Worm (Caenorhabditis elegans) whole organism, L4 larva: ENCODE results near the gene F46G11.6.

ENCODE experiments used
- F26F4.8 ChIP-seq: fragments of 200-800 bp; sonication (Bioruptor generic); conservative IDR thresholded peaks from 2 replicates; pipeline ENCODE4 v1.3.6; 2022; ENCODE audit warnings: missing genetic modification characterization, missing compliant biosample characterization
- F44E2.7 ChIP-seq: fragments of 200-800 bp; sonication (Bioruptor generic); IDR thresholded peaks from 2 replicates; pipeline ENCODE4 v2.1.2; 2022; ENCODE audit warnings: missing genetic modification characterization, missing compliant biosample characterization
- R02D3.7 ChIP-seq: fragments of 150-350 bp; sonication (generic microtip); optimal IDR thresholded peaks from 3 replicates; lab custom pipeline; 2014; ENCODE audit warnings: missing biosample characterization, missing genetic modification characterization
- Y48G9A.11 ChIP-seq: fragments of 200-800 bp; sonication (Bioruptor generic); IDR thresholded peaks from 2 replicates; pipeline ENCODE4 v1.3.6; 2022; ENCODE audit warnings: missing genetic modification reagents, missing genetic modification characterization, missing compliant biosample characterization
- Y5F2A.4 ChIP-seq: fragments of 200-800 bp; sonication (Bioruptor generic); optimal IDR thresholded peaks from 2 replicates; lab custom pipeline; 2018; ENCODE audit warnings: mild to moderate bottlenecking, missing genetic modification characterization, missing compliant biosample characterization
- arid-1 ChIP-seq: fragments of 200-800 bp; sonication (Bioruptor generic); conservative IDR thresholded peaks from 2 replicates; pipeline ENCODE4 v1.3.6; 2022; ENCODE audit warnings: missing genetic modification reagents, missing genetic modification characterization, missing compliant biosample characterization
- attf-4 ChIP-seq: sonication (generic microtip); optimal IDR thresholded peaks from 3 replicates; lab custom pipeline; 2017; ENCODE audit warnings: missing biosample characterization, missing genetic modification characterization
- ceh-28 ChIP-seq: fragments of 150-350 bp; optimal IDR thresholded peaks from 2 replicates; lab custom pipeline; 2014; ENCODE audit warnings: missing biosample characterization, missing genetic modification reagents, missing genetic modification characterization
- ceh-82 ChIP-seq: sonication (generic microtip); optimal IDR thresholded peaks from 2 replicates; lab custom pipeline; 2017; ENCODE audit warnings: missing biosample characterization, missing genetic modification characterization
- ces-1 ChIP-seq: fragments of 150-350 bp; sonication (generic microtip); optimal IDR thresholded peaks from 4 replicates; lab custom pipeline; 2014; ENCODE audit warnings: missing biosample characterization, missing genetic modification reagents, missing genetic modification characterization
- daf-12 ChIP-seq: fragments of 150-350 bp; optimal IDR thresholded peaks from 2 replicates; lab custom pipeline; 2014; ENCODE audit warnings: missing biosample characterization, missing genetic modification reagents, missing genetic modification characterization
- daf-16 ChIP-seq, 3 experiments: sonication (generic microtip); optimal IDR thresholded peaks; 2 replicates each; lab custom pipeline; 2016 to 2017; ENCODE audit warnings: missing genetic modification characterization in 3 of 3, missing genetic modification reagents in 3 of 3, mild to moderate bottlenecking in 2 of 3, missing compliant biosample characterization in 2 of 3, missing biosample characterization in 1 of 3, moderate library complexity in 1 of 3
- daf-8 ChIP-seq: fragments of 200-800 bp; sonication (Bioruptor generic); IDR thresholded peaks from 2 replicates; pipeline ENCODE4 v1.3.6; 2022; ENCODE audit warnings: missing genetic modification characterization, missing compliant biosample characterization
- dpl-1 ChIP-seq: fragments of 150-350 bp; optimal IDR thresholded peaks from 2 replicates; lab custom pipeline; 2014; ENCODE audit warnings: missing biosample characterization, missing genetic modification reagents, missing genetic modification characterization
- dve-1 ChIP-seq: sonication (generic microtip); optimal IDR thresholded peaks from 2 replicates; lab custom pipeline; 2017; ENCODE audit warnings: antibody characterized with exemption, mild to moderate bottlenecking, missing genetic modification characterization, missing compliant biosample characterization; ENCODE audit not compliant: insufficient read depth
- egl-43 ChIP-seq: fragments of 200-800 bp; sonication (Bioruptor generic); IDR thresholded peaks from 2 replicates; pipeline ENCODE4 v1.3.6; 2022; ENCODE audit warnings: missing genetic modification reagents, missing genetic modification characterization, missing compliant biosample characterization
- fos-1 ChIP-seq: fragments of 150-350 bp; optimal IDR thresholded peaks from 2 replicates; lab custom pipeline; 2014; ENCODE audit warnings: missing biosample characterization, missing genetic modification characterization
- hif-1 ChIP-seq, 2 experiments: sonication (generic microtip); optimal IDR thresholded peaks; 2 replicates each; lab custom pipeline; 2016 to 2017; ENCODE audit warnings: missing compliant biosample characterization in 2 of 2, missing genetic modification characterization in 2 of 2, missing genetic modification reagents in 2 of 2, missing genotype in 2 of 2, mild to moderate bottlenecking in 1 of 2
- hlh-11 ChIP-seq: fragments of 200-800 bp; sonication (Bioruptor generic); optimal IDR thresholded peaks from 2 replicates; lab custom pipeline; 2018; ENCODE audit warnings: mild to moderate bottlenecking, missing genetic modification characterization, missing compliant biosample characterization
- hlh-30 ChIP-seq: sonication (generic microtip); optimal IDR thresholded peaks from 2 replicates; lab custom pipeline; 2017; ENCODE audit warnings: antibody characterized with exemption, mild to moderate bottlenecking, missing genetic modification characterization, missing compliant biosample characterization; ENCODE audit not compliant: insufficient read depth
- jun-1 ChIP-seq: fragments of 150-350 bp; optimal IDR thresholded peaks from 2 replicates; lab custom pipeline; 2014; ENCODE audit warnings: missing biosample characterization, missing genetic modification reagents, missing genetic modification characterization
- lin-1 ChIP-seq: fragments of 200-800 bp; sonication (Bioruptor generic); IDR thresholded peaks from 2 replicates; pipeline ENCODE4 v1.3.6; 2022; ENCODE audit warnings: missing genetic modification reagents, missing genetic modification characterization, missing compliant biosample characterization
- lin-29 ChIP-seq: fragments of 200-800 bp; sonication (Bioruptor generic); IDR thresholded peaks from 2 replicates; pipeline ENCODE4 v1.3.6; 2022; ENCODE audit warnings: missing genetic modification reagents, missing genetic modification characterization, missing compliant biosample characterization
- lin-38 ChIP-seq: fragments of 200-800 bp; sonication (Bioruptor generic); IDR thresholded peaks from 2 replicates; pipeline ENCODE4 v1.3.6; 2022; ENCODE audit warnings: missing genetic modification reagents, missing genetic modification characterization, missing compliant biosample characterization
- lin-39 ChIP-seq: fragments of 150-350 bp; optimal IDR thresholded peaks from 2 replicates; lab custom pipeline; 2014; ENCODE audit warnings: missing biosample characterization, missing genetic modification reagents, missing genetic modification characterization
- madf-5 ChIP-seq, 2 experiments: fragments of 200-800 bp; sonication (Bioruptor generic); IDR thresholded peaks; 2 replicates each; pipeline ENCODE4 v1.3.6; 2022; ENCODE audit warnings: missing compliant biosample characterization in 2 of 2, missing genetic modification characterization in 2 of 2
- mdt-29 ChIP-seq: fragments of 200-800 bp; sonication (Bioruptor generic); IDR thresholded peaks from 2 replicates; pipeline ENCODE4 v1.3.6; 2022; ENCODE audit warnings: missing genetic modification reagents, missing genetic modification characterization, missing compliant biosample characterization
- mxl-2 ChIP-seq: fragments of 200-800 bp; sonication (Bioruptor generic); conservative IDR thresholded peaks from 2 replicates; pipeline ENCODE4 v1.3.6; 2022; ENCODE audit warnings: missing genetic modification reagents, missing genetic modification characterization, missing compliant biosample characterization
- nhr-10 ChIP-seq: fragments of 150-350 bp; optimal IDR thresholded peaks from 2 replicates; lab custom pipeline; 2014; ENCODE audit warnings: missing biosample characterization, missing genetic modification characterization
- nhr-77 ChIP-seq: fragments of 150-350 bp; optimal IDR thresholded peaks from 2 replicates; lab custom pipeline; 2014; ENCODE audit warnings: missing biosample characterization, missing genetic modification characterization
- rbr-2 ChIP-seq: sonication (generic microtip); optimal IDR thresholded peaks from 2 replicates; lab custom pipeline; 2016; ENCODE audit warnings: missing genotype, missing genetic modification characterization, missing compliant biosample characterization
- saeg-2 ChIP-seq: fragments of 200-800 bp; sonication (Bioruptor generic); IDR thresholded peaks from 2 replicates; pipeline ENCODE4 v1.3.6; 2022; ENCODE audit warnings: missing genetic modification reagents, missing genetic modification characterization, missing compliant biosample characterization
- set-16 ChIP-seq: fragments of 200-800 bp; sonication (Bioruptor generic); IDR thresholded peaks from 2 replicates; pipeline ENCODE4 v1.3.6; 2022; ENCODE audit warnings: missing genetic modification reagents, missing genetic modification characterization, missing compliant biosample characterization
- spr-1 ChIP-seq: sonication (generic microtip); optimal IDR thresholded peaks from 2 replicates; lab custom pipeline; 2016; ENCODE audit warnings: mild to moderate bottlenecking, missing genetic modification characterization, missing compliant biosample characterization
- unc-39 ChIP-seq: sonication (generic microtip); optimal IDR thresholded peaks from 2 replicates; lab custom pipeline; 2017; ENCODE audit warnings: missing biosample characterization, missing genetic modification characterization
- vab-7 ChIP-seq: fragments of 200-800 bp; sonication (Bioruptor generic); IDR thresholded peaks from 2 replicates; pipeline ENCODE4 v1.3.6; 2022; ENCODE audit warnings: missing genetic modification reagents, missing genetic modification characterization, missing compliant biosample characterization
- zag-1 ChIP-seq: fragments of 150-350 bp; optimal IDR thresholded peaks from 2 replicates; lab custom pipeline; 2014; ENCODE audit warnings: missing biosample characterization, missing genetic modification characterization
- zfp-2 ChIP-seq: sonication (generic microtip); optimal IDR thresholded peaks from 2 replicates; lab custom pipeline; 2016; ENCODE audit warnings: mild to moderate bottlenecking, missing genetic modification characterization, missing compliant biosample characterization
- zfp-3 ChIP-seq: fragments of 200-800 bp; sonication (Bioruptor generic); conservative IDR thresholded peaks from 2 replicates; pipeline ENCODE4 v1.3.6; 2022; ENCODE audit warnings: missing genetic modification reagents, missing genetic modification characterization, missing compliant biosample characterization
- zip-11 ChIP-seq: fragments of 200-800 bp; sonication (Bioruptor generic); IDR thresholded peaks from 2 replicates; pipeline ENCODE4 v1.3.6; 2022; ENCODE audit warnings: missing genetic modification characterization, missing compliant biosample characterization
- ztf-11 ChIP-seq: fragments of 150-350 bp; optimal IDR thresholded peaks from 2 replicates; lab custom pipeline; 2014; ENCODE audit warnings: missing biosample characterization, missing genetic modification characterization

Gene F46G11.6

ce11 chrX:5786193-5786592, at the start of gene F46G11.6:
F46G11.6 (plus strand) TSS chrX:5786493.
- TF ChIP-seq zag-1 (tag; lab: Kevin White, UChicago): no peak
- no peak for TF ChIP-seq dpl-1
- TF ChIP-seq vab-7 (GFP tag; lab: Robert Waterston, UW): no peak
- no peak for TF ChIP-seq ceh-28 (tag; lab: Kevin White, UChicago)
- no peak for TF ChIP-seq lin-29 (GFP tag; lab: Robert Waterston, UW)
- no peak for TF ChIP-seq Y48G9A.11 (GFP tag; lab: Robert Waterston, UW)
- TF ChIP-seq F26F4.8 (GFP tag; lab: Robert Waterston, UW): no peak
- TF ChIP-seq zip-11 (GFP tag; lab: Robert Waterston, UW): no peak
- TF ChIP-seq Y5F2A.4 (GFP tag; lab: Kevin White, UChicago): no peak
- no peak for TF ChIP-seq zfp-2 (tag; lab: Kevin White, UChicago)
- no peak for TF ChIP-seq nhr-77 (tag; lab: Kevin White, UChicago)
- no peak for TF ChIP-seq daf-8 (GFP tag; lab: Robert Waterston, UW)
- no peak for TF ChIP-seq ceh-82
- TF ChIP-seq attf-4 (tag; lab: Kevin White, UChicago): no peak
- TF ChIP-seq daf-16 (GFP tag; optimal IDR thresholded peaks at IDR 0.05; lab: Kevin White, UChicago): no peak
- TF ChIP-seq daf-16 (tag; optimal IDR thresholded peaks at IDR 0.05; lab: Kevin White, UChicago): no peak
- no peak for TF ChIP-seq hlh-11
- no peak for TF ChIP-seq mxl-2 (GFP tag; lab: Robert Waterston, UW)
- no peak for TF ChIP-seq fos-1 (tag; lab: Kevin White, UChicago)

- TF ChIP-seq dve-1 (tag; lab: Kevin White, UChicago) (no peak), set-16 (GFP tag; lab: Robert Waterston, UW) (no peak), egl-43 (GFP tag; lab: Robert Waterston, UW) (no peak), ztf-11 (tag; lab: Kevin White, UChicago) (no peak), nhr-10 (tag; lab: Kevin White, UChicago) (no peak), zfp-3 (GFP tag; lab: Robert Waterston, UW) (no peak), jun-1 (tag; lab: Kevin White, UChicago) (no peak), ces-1 (GFP tag; lab: Kevin White, UChicago) (no peak), daf-12 (tag; lab: Kevin White, UChicago) (no peak), hif-1 (tag; optimal IDR thresholded peaks at IDR 0.05; lab: Kevin White, UChicago) (no peak), lin-1 (GFP tag; lab: Robert Waterston, UW) (no peak)
Observed at ce11 chrX:5743209-5743608, 43.1 kb upstream of the F46G11.6 start, which contains the start of gene gnrr-4. gnrr-4 (minus strand) TSS chrX:5743309.

- no peak for TF ChIP-seq rbr-2 (tag; lab: Kevin White, UChicago)
- no peak for TF ChIP-seq arid-1 (GFP tag; lab: Robert Waterston, UW)
- TF ChIP-seq jun-1 (tag; lab: Kevin White, UChicago): no peak
- no peak for TF ChIP-seq mdt-29 (GFP tag; lab: Robert Waterston, UW)
- TF ChIP-seq lin-38: no peak
- TF ChIP-seq R02D3.7 (tag; lab: Kevin White, UChicago): no peak
- no peak for TF ChIP-seq madf-5 (GFP tag; IDR thresholded peaks at IDR 0.05; lab: Robert Waterston, UW)
- TF ChIP-seq lin-29 (GFP tag; lab: Robert Waterston, UW): no peak
- no peak for TF ChIP-seq F44E2.7 (GFP tag; lab: Robert Waterston, UW)
- no peak for TF ChIP-seq hif-1 (tag; optimal IDR thresholded peaks at IDR 0.05; lab: Kevin White, UChicago)
- no peak for TF ChIP-seq lin-39
- no peak for TF ChIP-seq hlh-30 (tag; lab: Kevin White, UChicago)
- TF ChIP-seq saeg-2 (GFP tag; lab: Robert Waterston, UW): no peak
- no peak for TF ChIP-seq unc-39
- TF ChIP-seq spr-1 (tag; lab: Kevin White, UChicago): no peak
- TF ChIP-seq zag-1 (tag; lab: Kevin White, UChicago): no peak
Observed at ce11 chrX:5746665-5747064, 39.6 kb upstream of the F46G11.6 start.
